Fruit fly (Drosophila melanogaster) whole organism, embryonic: Measurements from ENCODE around the gene fig.

Experiments
- Bgb ChIP-seq: fragments of 200-800 bp; sonication (Bioruptor generic); IDR thresholded peaks from 2 replicates; pipeline ENCODE4 v1.3.6; 2022; ENCODE audit warnings: missing biosample characterization, missing genetic modification characterization; ENCODE audit not compliant: partially characterized antibody
- CG10543 ChIP-seq: fragments of 200-800 bp; sonication (Bioruptor generic); optimal IDR thresholded peaks from 3 replicates; lab custom pipeline; 2017; ENCODE audit warnings: missing biosample characterization, mild to moderate bottlenecking, missing genetic modification characterization, moderate library complexity
- CG13296 ChIP-seq: fragments of 200-800 bp; sonication (Bioruptor generic); optimal IDR thresholded peaks from 3 replicates; lab custom pipeline; 2018; ENCODE audit warnings: missing biosample characterization, mild to moderate bottlenecking, missing genetic modification characterization
- CG15514 ChIP-seq: fragments of 200-800 bp; sonication (Bioruptor generic); optimal IDR thresholded peaks from 3 replicates; lab custom pipeline; 2017; ENCODE audit warnings: missing biosample characterization, missing genetic modification characterization, mild to moderate bottlenecking, moderate library complexity, missing genetic modification reagents
- CG1792 ChIP-seq: fragments of 200-800 bp; sonication (Bioruptor generic); optimal IDR thresholded peaks from 2 replicates; lab custom pipeline; 2016; ENCODE audit warnings: missing biosample characterization, missing genetic modification characterization
- CG18262 ChIP-seq: fragments of 200-800 bp; optimal IDR thresholded peaks from 3 replicates; lab custom pipeline; 2019; ENCODE audit warnings: missing biosample characterization, mild to moderate bottlenecking, missing genetic modification characterization, moderate library complexity
- CG2678 ChIP-seq: fragments of 200-800 bp; sonication (Bioruptor generic); optimal IDR thresholded peaks from 3 replicates; lab custom pipeline; 2019; ENCODE audit warnings: missing biosample characterization, mild to moderate bottlenecking, missing genetic modification characterization, moderate library complexity
- CG31365 ChIP-seq: fragments of 200-800 bp; sonication (Bioruptor generic); optimal IDR thresholded peaks from 2 replicates; lab custom pipeline; 2018; ENCODE audit warnings: missing biosample characterization, mild to moderate bottlenecking, missing genetic modification characterization
- CG34376 ChIP-seq: fragments of 200-800 bp; sonication (Bioruptor generic); optimal IDR thresholded peaks from 2 replicates; lab custom pipeline; 2018; ENCODE audit warnings: missing biosample characterization, mild to moderate bottlenecking, missing genetic modification characterization
- CG7839 ChIP-seq: fragments of 200-800 bp; sonication (Bioruptor generic); optimal IDR thresholded peaks from 3 replicates; lab custom pipeline; 2018; ENCODE audit warnings: missing biosample characterization, mild to moderate bottlenecking, missing genetic modification characterization, moderate library complexity
- CG7963 ChIP-seq: fragments of 200-800 bp; sonication (Bioruptor generic); IDR thresholded peaks from 3 replicates; pipeline ENCODE4 v1.3.6; 2022; ENCODE audit warnings: missing biosample characterization, missing genetic modification characterization; ENCODE audit not compliant: partially characterized antibody
- CG7987 ChIP-seq: fragments of 200-800 bp; sonication (Bioruptor generic); optimal IDR thresholded peaks from 2 replicates; lab custom pipeline; 2018; ENCODE audit warnings: missing biosample characterization, mild to moderate bottlenecking, missing genetic modification characterization, moderate library complexity
- Deaf1 ChIP-seq: fragments of 200-800 bp; optimal IDR thresholded peaks from 3 replicates; lab custom pipeline; 2019; ENCODE audit warnings: missing biosample characterization, mild to moderate bottlenecking, missing genetic modification characterization, moderate library complexity
- ERR ChIP-seq: fragments of 200-800 bp; sonication (Bioruptor generic); optimal IDR thresholded peaks from 2 replicates; lab custom pipeline; 2016; ENCODE audit warnings: missing biosample characterization, missing genetic modification characterization
- Fer1 ChIP-seq: fragments of 200-800 bp; sonication (Bioruptor generic); optimal IDR thresholded peaks from 2 replicates; lab custom pipeline; 2017; ENCODE audit warnings: missing biosample characterization, mild to moderate bottlenecking, missing genetic modification characterization
- GATAe ChIP-seq: fragments of 200-800 bp; sonication (Bioruptor generic); conservative IDR thresholded peaks from 2 replicates; pipeline ENCODE4 v1.3.6; 2022; ENCODE audit warnings: missing biosample characterization, missing genetic modification characterization
- Gug ChIP-seq: fragments of 200-800 bp; sonication (Bioruptor generic); IDR thresholded peaks from 4 replicates; pipeline ENCODE4 v1.3.6; 2022; ENCODE audit warnings: missing biosample characterization, missing genetic modification characterization
- Hr3 ChIP-seq: fragments of 200-800 bp; sonication (Bioruptor generic); optimal IDR thresholded peaks from 3 replicates; lab custom pipeline; 2016; ENCODE audit warnings: missing biosample characterization, missing genetic modification characterization
- Lpt ChIP-seq: fragments of >200 bp; optimal IDR thresholded peaks from 2 replicates; lab custom pipeline; 2018; ENCODE audit warnings: missing biosample characterization, missing genetic modification characterization
- Med ChIP-seq: fragments of 200-800 bp; sonication (Bioruptor generic); peaks from one replicate; lab custom pipeline; 2016; ENCODE audit warnings: missing biosample characterization, missing genetic modification characterization, mild to moderate bottlenecking, inconsistent platforms, moderate library complexity
- Nf-YB ChIP-seq: fragments of 200-800 bp; sonication (Bioruptor generic); optimal IDR thresholded peaks from 3 replicates; lab custom pipeline; 2019; ENCODE audit warnings: missing biosample characterization, mild to moderate bottlenecking, missing genetic modification characterization, moderate library complexity
- Side ChIP-seq: fragments of 200-800 bp; sonication (Bioruptor generic); optimal IDR thresholded peaks from 2 replicates; lab custom pipeline; 2016; ENCODE audit warnings: missing biosample characterization, missing genetic modification characterization
- Taf1 ChIP-seq: fragments of 200-800 bp; sonication (Bioruptor generic); IDR thresholded peaks from 2 replicates; pipeline ENCODE4 v1.3.6; 2022; ENCODE audit warnings: missing biosample characterization, missing genetic modification characterization
- ash1 ChIP-seq: fragments of 200-800 bp; sonication (Bioruptor generic); optimal IDR thresholded peaks from 2 replicates; lab custom pipeline; 2018; ENCODE audit warnings: missing biosample characterization, mild to moderate bottlenecking, missing genetic modification characterization
- ato ChIP-seq: fragments of 200-800 bp; sonication (Bioruptor generic); IDR thresholded peaks from 2 replicates; pipeline ENCODE4 v1.3.6; 2022; ENCODE audit warnings: missing biosample characterization, missing genetic modification characterization; ENCODE audit not compliant: partially characterized antibody
- bbx ChIP-seq: fragments of 200-800 bp; sonication (Bioruptor generic); IDR thresholded peaks from 2 replicates; pipeline ENCODE4 v1.3.6; 2022; ENCODE audit warnings: missing biosample characterization, missing genetic modification characterization; ENCODE audit not compliant: partially characterized antibody
- cas ChIP-seq: fragments of 200-800 bp; sonication (Bioruptor generic); IDR thresholded peaks from 2 replicates; pipeline ENCODE4 v1.3.6; 2022; ENCODE audit warnings: missing biosample characterization, missing genetic modification characterization
- dmrt11E ChIP-seq: fragments of 200-800 bp; sonication (Bioruptor generic); optimal IDR thresholded peaks from 3 replicates; lab custom pipeline; 2018; ENCODE audit warnings: missing biosample characterization, mild to moderate bottlenecking, missing genetic modification characterization, moderate library complexity
- eve ChIP-seq, 2 experiments: fragments of >200 bp; optimal IDR thresholded peaks; 2 replicates each; lab custom pipeline; 2017; ENCODE audit warnings: missing biosample characterization in 2 of 2, missing genetic modification characterization in 2 of 2
- exex ChIP-seq: fragments of 200-800 bp; sonication (Bioruptor generic); optimal IDR thresholded peaks from 4 replicates; lab custom pipeline; 2018; ENCODE audit warnings: missing biosample characterization, mild to moderate bottlenecking, missing genetic modification characterization, moderate library complexity
- grau ChIP-seq: fragments of 200-800 bp; optimal IDR thresholded peaks from 3 replicates; lab custom pipeline; 2019; ENCODE audit warnings: missing biosample characterization, mild to moderate bottlenecking, missing genetic modification characterization, moderate library complexity
- grn ChIP-seq: fragments of 200-800 bp; sonication (Bioruptor generic); optimal IDR thresholded peaks from 3 replicates; lab custom pipeline; 2017; ENCODE audit warnings: missing biosample characterization, missing genetic modification characterization
- gsb-n ChIP-seq: fragments of 200-800 bp; sonication (Bioruptor generic); optimal IDR thresholded peaks from 3 replicates; lab custom pipeline; 2018; ENCODE audit warnings: missing biosample characterization, mild to moderate bottlenecking, missing genetic modification characterization
- her ChIP-seq: fragments of 200-800 bp; sonication (Bioruptor generic); optimal IDR thresholded peaks from 2 replicates; lab custom pipeline; 2016; ENCODE audit warnings: missing biosample characterization, missing genetic modification characterization
- hkb ChIP-seq, 2 experiments: fragments of 200-800 bp in 1 of 2; fragments of >200 bp in 1 of 2; sonication (Bioruptor generic) in 1 of 2; IDR thresholded peaks in 1 of 2; optimal IDR thresholded peaks in 1 of 2; 2 replicates each; pipeline versions ENCODE4 v1.3.6 to Lab custom; 2017 to 2022; ENCODE audit warnings: missing biosample characterization in 1 of 2, missing genetic modification characterization in 1 of 2
- inv ChIP-seq: fragments of 200-800 bp; sonication (Bioruptor generic); IDR thresholded peaks from 2 replicates; pipeline ENCODE4 v1.3.6; 2022; ENCODE audit warnings: missing biosample characterization, missing genetic modification characterization; ENCODE audit not compliant: partially characterized antibody
- jigr1 ChIP-seq: fragments of 200-800 bp; sonication (Bioruptor generic); IDR thresholded peaks from 3 replicates; pipeline ENCODE4 v1.3.6; 2022; ENCODE audit warnings: missing biosample characterization, missing genetic modification characterization
- kah ChIP-seq: fragments of 200-800 bp; sonication (Bioruptor generic); optimal IDR thresholded peaks from 2 replicates; lab custom pipeline; 2018; ENCODE audit warnings: missing biosample characterization, mild to moderate bottlenecking, missing genetic modification characterization
- lab ChIP-seq: fragments of 200-800 bp; sonication (Bioruptor generic); optimal IDR thresholded peaks from 3 replicates; lab custom pipeline; 2017; ENCODE audit warnings: missing biosample characterization, missing genetic modification characterization, mild to moderate bottlenecking, moderate library complexity, missing genetic modification reagents
- nom ChIP-seq: fragments of 200-800 bp; sonication (Bioruptor generic); optimal IDR thresholded peaks from 2 replicates; lab custom pipeline; 2017; ENCODE audit warnings: missing biosample characterization, missing genetic modification characterization, mild to moderate bottlenecking, moderate library complexity, missing genetic modification reagents
- pan ChIP-seq, 4 experiments: fragments of >200 bp in 3 of 4; fragments of 200-800 bp in 1 of 4; sonication (Bioruptor generic) in 1 of 4; optimal IDR thresholded peaks in 3 of 4; IDR thresholded peaks in 1 of 4; 2 replicates each; pipeline versions ENCODE4 v1.3.6 to Lab custom; 2017 to 2022; ENCODE audit warnings: missing biosample characterization in 2 of 4, missing genetic modification characterization in 2 of 4, mixed read lengths in 1 of 4
- run ChIP-seq: fragments of 200-800 bp; sonication (Bioruptor generic); optimal IDR thresholded peaks from 3 replicates; lab custom pipeline; 2018; ENCODE audit warnings: missing biosample characterization, mild to moderate bottlenecking, missing genetic modification characterization
- sd ChIP-seq: fragments of 200-800 bp; sonication (Bioruptor generic); optimal IDR thresholded peaks from 3 replicates; lab custom pipeline; 2018; ENCODE audit warnings: missing biosample characterization, mild to moderate bottlenecking, missing genetic modification characterization, moderate library complexity
- sens ChIP-seq: fragments of 200-800 bp; sonication (Bioruptor generic); peaks from one replicate; lab custom pipeline; 2016; ENCODE audit warnings: missing biosample characterization, missing genetic modification characterization
- sna ChIP-seq: fragments of 200-800 bp; sonication (Bioruptor generic); IDR thresholded peaks from 2 replicates; pipeline ENCODE4 v1.3.6; 2022; ENCODE audit warnings: missing biosample characterization, missing genetic modification characterization; ENCODE audit not compliant: partially characterized antibody
- sug ChIP-seq: fragments of 200-800 bp; optimal IDR thresholded peaks from 2 replicates; lab custom pipeline; 2019; ENCODE audit warnings: missing biosample characterization, mild to moderate bottlenecking, missing genetic modification characterization, moderate library complexity
- tap ChIP-seq: fragments of 200-800 bp; optimal IDR thresholded peaks from 3 replicates; lab custom pipeline; 2019; ENCODE audit warnings: missing biosample characterization, mild to moderate bottlenecking, missing genetic modification characterization, moderate library complexity

Gene fig

dm6 chr3R:29783210-29783609 lies 3.0 kb upstream of the fig start:
- TF ChIP-seq sd (peak; percentile 79), grn (peak; percentile 21), sens (GFP tag; lab: Kevin White, UChicago) (peak; percentile 69), CG2678 (tag; lab: Kevin White, UChicago) (peak; percentile 35), pan (optimal IDR thresholded peaks at IDR 0.05; lab: Kevin White, UChicago) (no peak), pan (GFP tag; optimal IDR thresholded peaks at IDR 0.05 in 1 of 2, IDR thresholded peaks at IDR 0.05 in 1 of 2) (peak in 1 of 2 experiments; percentile 8), CG1792 (no peak), Hr3 (GFP tag; lab: Kevin White, UChicago) (no peak), cas (GFP tag; lab: Robert Waterston, UW) (no peak), sug (peak; percentile 9), eve (GFP tag; optimal IDR thresholded peaks at IDR 0.05; lab: Kevin White, UChicago) (no peak), CG10543 (GFP tag; lab: Kevin White, UChicago) (no peak), CG34376 (GFP tag; lab: Kevin White, UChicago) (peak; percentile 53), GATAe (GFP tag; lab: Robert Waterston, UW) (peak; percentile 39; the same call in 1 of the 2 replicates), lab (GFP tag; lab: Kevin White, UChicago) (peak; percentile 13), Med (peak; percentile 0), exex (tag; lab: Kevin White, UChicago) (peak; percentile 86)

- TF ChIP-seq tap (peak; percentile 22), kah (GFP tag; lab: Kevin White, UChicago) (no peak), Med (peak; percentile 64), CG18262 (tag; lab: Kevin White, UChicago) (no peak), her (GFP tag; lab: Kevin White, UChicago) (peak; percentile 24), bbx (GFP tag; lab: Robert Waterston, UW) (peak; percentile 67), dmrt11E (tag; lab: Kevin White, UChicago) (no peak), Lpt (no peak), hkb (optimal IDR thresholded peaks at IDR 0.05; lab: Kevin White, UChicago) (no peak), hkb (GFP tag; IDR thresholded peaks at IDR 0.05; lab: Robert Waterston, UW) (peak; percentile 49), ato (GFP tag; lab: Robert Waterston, UW) (peak; percentile 56; the same call in 1 of the 2 replicates), inv (GFP tag; lab: Robert Waterston, UW) (peak; percentile 28; the same call in 1 of the 2 replicates), CG10543 (GFP tag; lab: Kevin White, UChicago) (peak; percentile 22), CG31365 (tag; lab: Kevin White, UChicago) (peak; percentile 41), CG15514 (GFP tag; lab: Kevin White, UChicago) (peak; percentile 82), exex (tag; lab: Kevin White, UChicago) (no peak), CG7839 (tag; lab: Kevin White, UChicago) (peak; percentile 19), gsb-n (no peak), jigr1 (GFP tag; lab: Robert Waterston, UW) (no peak), Taf1 (GFP tag; lab: Robert Waterston, UW) (no peak), nom (GFP tag; lab: Kevin White, UChicago) (peak; percentile 80), CG2678 (tag; lab: Kevin White, UChicago) (peak; percentile 50), CG7987 (GFP tag; lab: Kevin White, UChicago) (peak; percentile 64), CG7963 (GFP tag; lab: Robert Waterston, UW) (0 out of 3 replicates have a peak, but pooled peaks have one; percentile 37), Fer1 (GFP tag; lab: Kevin White, UChicago) (peak; percentile 60), Deaf1 (tag; lab: Kevin White, UChicago) (peak; percentile 74), Bgb (peak; percentile 71), ERR (peak; percentile 16), sna (GFP tag; lab: Robert Waterston, UW) (peak; percentile 69), Gug (GFP tag; lab: Robert Waterston, UW) (0 out of 4 replicates have a peak, but pooled peaks have one; percentile 5), ash1 (GFP tag; lab: Kevin White, UChicago) (peak; percentile 59), Side (GFP tag; lab: Kevin White, UChicago) (peak; percentile 36), Nf-YB (GFP tag; lab: Kevin White, UChicago) (no peak), CG13296 (GFP tag; lab: Kevin White, UChicago) (peak; percentile 50), grau (no peak), run (tag; lab: Kevin White, UChicago) (peak; percentile 16)
Measured at dm6 chr3R:29782367-29782766, 2.1 kb upstream of the fig start.
